Worm (Caenorhabditis elegans) whole organism, L3 larva: ENCODE results near the gene fbxa-165.

Experiments used
- ceh-16 ChIP-seq: sonication (generic microtip); optimal IDR thresholded peaks from 2 replicates; lab custom pipeline; 2017; ENCODE audit warnings: missing biosample characterization, missing genetic modification characterization
- daf-12 ChIP-seq: fragments of 150-350 bp; optimal IDR thresholded peaks from 2 replicates; lab custom pipeline; 2014; ENCODE audit warnings: missing biosample characterization, missing genetic modification reagents, missing genetic modification characterization
- elt-2 ChIP-seq: sonication (generic microtip); optimal IDR thresholded peaks from 2 replicates; lab custom pipeline; 2016; ENCODE audit warnings: missing genetic modification reagents, mild to moderate bottlenecking, missing genetic modification characterization, missing compliant biosample characterization
- nhr-43 ChIP-seq: sonication (generic microtip); optimal IDR thresholded peaks from 2 replicates; lab custom pipeline; 2016; ENCODE audit warnings: mild to moderate bottlenecking, missing genetic modification characterization, missing compliant biosample characterization; ENCODE audit not compliant: poor library complexity, severe bottlenecking
- skn-1 ChIP-seq: fragments of 150-350 bp; optimal IDR thresholded peaks from 2 replicates; lab custom pipeline; 2014; ENCODE audit warnings: missing biosample characterization, missing genetic modification characterization
- unc-39 ChIP-seq: sonication (generic microtip); optimal IDR thresholded peaks from 4 replicates; lab custom pipeline; 2017; ENCODE audit warnings: missing biosample characterization, missing genetic modification characterization
- unc-62 ChIP-seq: fragments of 150-350 bp; sonication (generic microtip); optimal IDR thresholded peaks from 4 replicates; lab custom pipeline; 2014; ENCODE audit warnings: missing biosample characterization, missing genetic modification reagents, missing genetic modification characterization

DNA sequence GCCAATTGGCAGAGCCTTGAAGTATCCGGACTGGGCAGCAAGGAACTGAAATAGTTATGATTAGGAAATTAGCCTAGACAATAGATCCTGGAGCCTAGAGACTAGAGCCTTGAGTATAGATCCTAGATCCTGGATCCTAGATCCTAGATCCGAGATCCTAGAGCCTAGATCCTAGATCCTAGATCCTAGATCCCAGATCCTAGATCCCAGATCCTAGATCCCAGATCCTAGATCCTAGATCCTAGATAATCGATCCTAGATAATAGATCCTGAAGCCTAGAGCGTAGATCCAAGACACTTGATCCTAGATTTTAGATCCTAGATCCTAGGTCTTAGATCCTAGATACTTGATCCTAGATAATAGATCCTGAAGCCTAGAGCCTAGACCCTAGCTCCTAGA lies 11.3 kb downstream of the fbxa-165 start:
- TF ChIP-seq elt-2 (no peak), nhr-43 (tag; lab: Kevin White, UChicago) (no peak), unc-39 (tag; lab: Kevin White, UChicago) (no peak), daf-12 (tag; lab: Kevin White, UChicago) (no peak), skn-1 (tag; lab: Kevin White, UChicago) (no peak), unc-62 (GFP tag; lab: Kevin White, UChicago) (no peak), ceh-16 (no peak)
